Worm (Caenorhabditis elegans) whole organism, L4/young adult: Measurements from ENCODE around the gene col-84.

Experiments used
- W03F9.2 ChIP-seq: fragments of 150-350 bp; optimal IDR thresholded peaks from 2 replicates; lab custom pipeline; 2014; ENCODE audit warnings: missing biosample characterization, missing genetic modification characterization
- dao-5 ChIP-seq: sonication (generic microtip); optimal IDR thresholded peaks from 2 replicates; lab custom pipeline; 2016; ENCODE audit warnings: missing genotype, missing genetic modification characterization, moderate library complexity, missing compliant biosample characterization
- him-1 ChIP-seq: sonication (generic microtip); optimal IDR thresholded peaks from 2 replicates; lab custom pipeline; 2016; ENCODE audit warnings: missing genotype, missing genetic modification reagents, missing genetic modification characterization, missing compliant biosample characterization

The col-84 gene

ce11 chrII:11843441-11843840, 24.9 kb upstream of the col-84 start:
- TF ChIP-seq him-1 = no peak
- no peak for TF ChIP-seq dao-5 (tag; lab: Kevin White, UChicago)
- no peak for TF ChIP-seq W03F9.2 (tag; lab: Kevin White, UChicago)

DNA sequence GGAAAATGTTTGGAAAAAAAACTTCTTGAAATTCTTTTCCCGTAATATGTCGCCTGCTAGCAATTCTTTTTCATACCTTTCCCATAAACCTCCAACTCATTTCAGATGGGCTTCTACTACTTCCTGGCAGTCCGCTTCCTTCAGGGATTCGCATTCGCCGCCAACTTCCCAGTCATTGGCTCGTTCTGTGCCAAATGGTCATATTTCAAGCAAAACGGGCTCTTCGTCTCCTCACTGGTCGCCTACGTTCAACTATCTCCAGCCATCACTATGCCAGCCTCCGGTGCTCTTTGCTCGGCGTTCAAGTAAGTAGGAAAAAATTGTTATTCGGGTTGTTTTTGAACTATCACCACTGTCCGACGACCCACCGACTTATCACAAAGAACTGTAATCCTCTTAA, 24.3 kb upstream of the col-84 start:
- TF ChIP-seq him-1 = no peak
- TF ChIP-seq W03F9.2 (tag; lab: Kevin White, UChicago) = no peak
- TF ChIP-seq dao-5 (tag; lab: Kevin White, UChicago) = no peak

DNA sequence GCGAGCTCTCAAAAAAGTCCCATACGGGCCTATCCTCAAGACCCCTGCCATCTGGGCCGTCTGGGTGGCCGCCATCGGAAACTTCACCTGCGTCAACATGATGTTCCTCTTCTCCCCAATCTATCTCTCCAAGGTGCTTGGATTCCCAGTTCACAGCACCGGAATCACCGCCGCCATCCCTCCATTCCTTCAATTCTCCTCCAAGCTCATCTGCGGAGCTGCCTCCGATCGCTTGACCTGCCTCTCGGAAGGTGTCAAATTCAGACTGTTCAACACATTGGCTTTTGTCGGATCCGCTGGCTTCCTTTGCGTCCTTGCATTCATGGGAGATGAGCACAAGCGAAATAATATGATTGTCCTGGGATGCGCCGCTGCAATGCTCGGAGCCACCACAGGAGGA, 23.4 kb upstream of the col-84 start:
- no peak for TF ChIP-seq him-1

DNA sequence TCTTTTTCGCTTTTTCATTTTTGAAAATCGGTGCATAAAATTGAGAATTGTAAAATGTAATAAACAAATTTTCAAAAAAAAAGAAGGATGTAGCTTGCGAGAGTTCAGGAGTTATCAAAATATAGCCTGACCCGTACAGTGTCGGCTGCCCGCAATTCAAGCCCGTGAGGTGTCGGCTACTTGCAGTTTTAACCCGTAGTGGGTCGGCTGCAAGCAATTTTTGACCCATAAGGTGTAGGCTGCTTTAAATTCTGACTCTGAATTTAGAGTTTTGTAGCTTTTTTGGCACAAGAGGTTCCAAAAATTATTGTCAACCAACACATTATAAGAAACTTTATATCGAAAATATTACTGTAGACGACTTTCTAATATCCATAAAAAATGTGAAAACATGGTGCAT, 22.4 kb upstream of the col-84 start:
- no peak for TF ChIP-seq dao-5 (tag; lab: Kevin White, UChicago)
- no peak for TF ChIP-seq him-1
- no peak for TF ChIP-seq W03F9.2 (tag; lab: Kevin White, UChicago)

DNA sequence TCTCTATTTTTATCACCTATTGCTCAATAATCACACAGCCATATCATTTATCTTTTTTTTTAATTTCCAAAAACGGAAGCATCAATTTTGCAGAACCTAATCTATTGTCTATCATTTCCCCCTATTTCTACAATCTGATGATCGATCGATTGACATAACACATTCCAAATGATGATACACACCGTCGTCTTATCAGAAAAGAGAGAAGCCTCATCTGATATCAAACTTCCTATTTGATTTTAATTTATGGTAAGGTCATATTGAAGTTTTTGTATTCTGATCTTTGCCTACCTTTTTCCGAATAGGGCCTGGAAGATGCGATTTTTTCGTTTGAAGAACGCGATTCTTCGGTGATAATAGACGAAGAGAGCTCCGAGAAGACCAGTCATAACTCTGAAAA, 18.8 kb upstream of the col-84 start:
- TF ChIP-seq dao-5 (tag; lab: Kevin White, UChicago) = no peak
- TF ChIP-seq him-1 = no peak
- TF ChIP-seq W03F9.2 (tag; lab: Kevin White, UChicago) = no peak

- no peak for TF ChIP-seq him-1
Observed at ce11 chrII:11852191-11852901, 16.0 kb upstream of the col-84 start.

DNA sequence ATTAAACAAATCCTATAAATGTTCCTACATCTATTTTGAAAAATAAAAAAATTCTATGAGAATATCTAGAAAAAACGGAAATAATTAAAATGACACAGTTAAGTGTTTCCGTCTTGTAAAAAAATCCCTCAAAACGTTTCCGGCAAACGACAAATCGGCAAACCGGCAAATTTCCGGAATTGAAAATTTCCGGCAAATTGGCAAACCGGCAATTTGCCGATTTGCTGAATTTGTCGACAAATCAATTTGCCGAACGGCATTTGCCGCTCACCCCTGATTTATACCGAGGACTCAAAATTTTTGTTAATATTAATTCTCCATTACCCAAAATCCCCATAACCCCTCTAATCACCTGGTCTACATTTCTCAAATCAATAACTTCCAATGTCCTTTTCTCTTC, 15.2 kb upstream of the col-84 start:
- TF ChIP-seq dao-5 (tag; lab: Kevin White, UChicago) = no peak
- no peak for TF ChIP-seq W03F9.2 (tag; lab: Kevin White, UChicago)
- no peak for TF ChIP-seq him-1

- TF ChIP-seq dao-5 (tag; lab: Kevin White, UChicago) (no peak), W03F9.2 (tag; lab: Kevin White, UChicago) (no peak), him-1 (no peak)
Observed at ce11 chrII:11854749-11855148, 13.6 kb upstream of the col-84 start.

- no peak for TF ChIP-seq W03F9.2 (tag; lab: Kevin White, UChicago)
- no peak for TF ChIP-seq him-1
- no peak for TF ChIP-seq dao-5 (tag; lab: Kevin White, UChicago)
Observed at ce11 chrII:11856361-11856760, 12.0 kb upstream of the col-84 start, which contains the start of gene clh-1. Gene clh-1, minus strand, starts transcription at chrII:11856461.

DNA sequence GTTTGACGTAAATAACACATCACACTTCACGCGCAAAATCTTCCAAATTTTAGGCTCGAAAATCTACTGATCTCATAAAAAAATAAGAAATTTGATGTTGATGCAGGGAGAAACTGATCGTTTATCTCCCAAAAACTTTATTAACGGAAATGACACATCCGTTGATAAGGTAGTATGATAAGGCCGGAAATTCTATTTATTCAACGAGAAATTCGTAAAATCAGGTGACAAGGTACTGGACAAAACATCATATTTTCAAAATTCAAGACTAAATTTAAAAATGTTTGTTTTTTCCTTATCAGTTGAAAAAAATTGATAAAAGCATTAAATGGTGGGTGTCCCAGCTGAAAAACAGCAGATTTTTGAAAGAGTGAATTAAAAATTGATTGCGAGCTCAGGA, 8.5 kb upstream of the col-84 start:
- TF ChIP-seq dao-5 (tag; lab: Kevin White, UChicago) = no peak
- TF ChIP-seq him-1 = no peak
- TF ChIP-seq W03F9.2 (tag; lab: Kevin White, UChicago) = no peak

- TF ChIP-seq him-1 = no peak
- TF ChIP-seq W03F9.2 (tag; lab: Kevin White, UChicago) = peak; percentile 25
Observed at ce11 chrII:11860623-11861079, 7.7 kb upstream of the col-84 start, which contains the start of gene K12D12.5. Gene K12D12.5, plus strand, starts transcription at chrII:11861029.

DNA sequence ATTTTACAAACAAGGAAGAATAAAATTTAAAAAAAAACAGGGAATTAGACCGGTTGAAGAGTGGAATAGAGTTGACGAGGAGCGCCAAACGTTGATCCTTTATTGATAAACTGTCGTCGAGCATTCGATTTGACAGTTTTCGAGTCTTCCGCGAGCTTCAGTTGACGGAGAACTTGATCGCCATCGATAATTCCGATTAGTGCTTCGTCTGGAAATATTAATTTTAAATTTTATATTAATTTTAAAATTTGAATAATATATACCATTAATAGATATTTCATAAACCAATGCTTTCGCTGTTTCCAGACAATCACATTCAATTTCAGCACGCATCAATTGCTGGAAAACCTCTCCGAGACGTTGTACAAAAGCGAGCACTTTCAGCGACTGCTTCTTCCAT, 2.7 kb upstream of the col-84 start, which contains the start of gene K12D12.4:
TSS of gene K12D12.4 (minus strand) at position 101 of the 400 bp plus-strand sequence.
- TF ChIP-seq dao-5 (tag; lab: Kevin White, UChicago) (no peak), him-1 (no peak), W03F9.2 (tag; lab: Kevin White, UChicago) (no peak)

DNA sequence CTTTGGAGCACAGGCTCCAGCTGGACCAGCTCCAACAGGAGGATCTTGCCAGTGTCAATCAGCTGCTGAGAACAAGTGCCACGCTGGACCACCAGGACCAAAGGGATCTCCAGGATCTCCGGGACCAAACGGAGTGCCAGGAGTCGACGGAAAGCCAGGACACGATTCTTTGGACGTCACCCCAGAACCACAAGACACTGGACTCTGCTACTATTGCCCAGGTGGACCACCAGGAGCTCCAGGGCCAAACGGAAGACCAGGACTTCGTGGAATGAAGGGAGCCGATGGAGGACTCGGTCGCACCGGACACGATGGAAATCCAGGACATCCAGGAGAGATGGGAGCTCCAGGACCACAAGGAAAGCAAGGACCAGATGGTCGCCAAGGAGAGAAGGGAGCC, 559 bp downstream of the col-84 start:
- TF ChIP-seq him-1 (no peak), W03F9.2 (tag; lab: Kevin White, UChicago) (no peak), dao-5 (tag; lab: Kevin White, UChicago) (no peak)

ce11 chrII:11874674-11875198, 6.4 kb downstream of the col-84 start, which contains the start of the genes npp-3 and top-2:
Gene npp-3, minus strand, starts transcription at chrII:11874788.
Gene top-2, plus strand, starts transcription at chrII:11875148.
- TF ChIP-seq him-1 = peak; percentile 74
- TF ChIP-seq dao-5 (tag; lab: Kevin White, UChicago) = no peak
- TF ChIP-seq W03F9.2 (tag; lab: Kevin White, UChicago) = peak; percentile 88

ce11 chrII:11879784-11880183, 11.4 kb downstream of the col-84 start:
- TF ChIP-seq him-1 = no peak
- TF ChIP-seq W03F9.2 (tag; lab: Kevin White, UChicago) = no peak
- TF ChIP-seq dao-5 (tag; lab: Kevin White, UChicago) = no peak
